Worm (Caenorhabditis elegans) whole organism, L1 larva: ENCODE results near the gene F35E8.2.

ENCODE experiments used
- aly-2 ChIP-seq: fragments of 150-350 bp; optimal IDR thresholded peaks from 2 replicates; lab custom pipeline; 2014; ENCODE audit warnings: missing biosample characterization, missing genetic modification characterization
- ceh-82 ChIP-seq, 3 experiments: fragments of 150-350 bp in 1 of 3; sonication (generic microtip) in 2 of 3; optimal IDR thresholded peaks; 2 replicates each; lab custom pipeline; 2014 to 2017; ENCODE audit warnings: missing biosample characterization in 3 of 3, missing genetic modification characterization in 3 of 3
- ces-1 ChIP-seq: fragments of 150-350 bp; optimal IDR thresholded peaks from 2 replicates; lab custom pipeline; 2014; ENCODE audit warnings: missing biosample characterization, missing genetic modification reagents, missing genetic modification characterization
- dpl-1 ChIP-seq, 3 experiments: fragments of 150-350 bp in 2 of 3; sonication (generic microtip) in 1 of 3; optimal IDR thresholded peaks; 2 replicates each; lab custom pipeline; 2014 to 2017; ENCODE audit warnings: missing biosample characterization in 3 of 3, missing genetic modification characterization in 3 of 3, missing genetic modification reagents in 3 of 3
- hlh-4 ChIP-seq: sonication (generic microtip); optimal IDR thresholded peaks from 2 replicates; lab custom pipeline; 2016; ENCODE audit warnings: mild to moderate bottlenecking, missing genetic modification characterization, missing compliant biosample characterization
- jun-1 ChIP-seq: fragments of 150-350 bp; optimal IDR thresholded peaks from 2 replicates; lab custom pipeline; 2014; ENCODE audit warnings: missing biosample characterization, missing genetic modification reagents, missing genetic modification characterization
- lin-15B ChIP-seq: fragments of 150-350 bp; sonication (generic microtip); optimal IDR thresholded peaks from 3 replicates; lab custom pipeline; 2014; ENCODE audit warnings: missing biosample characterization, missing genetic modification characterization
- lin-35 ChIP-seq, 2 experiments: fragments of 150-350 bp; optimal IDR thresholded peaks; 2 replicates each; lab custom pipeline; 2014; ENCODE audit warnings: missing biosample characterization in 2 of 2, missing genetic modification characterization in 2 of 2, missing genetic modification reagents in 2 of 2
- nhr-47 ChIP-seq: sonication (generic microtip); optimal IDR thresholded peaks from 2 replicates; lab custom pipeline; 2016; ENCODE audit warnings: mild to moderate bottlenecking, missing genetic modification characterization, moderate library complexity, missing compliant biosample characterization
- sptf-1 ChIP-seq: fragments of 150-350 bp; optimal IDR thresholded peaks from 2 replicates; lab custom pipeline; 2014; ENCODE audit warnings: missing biosample characterization, missing genetic modification characterization
- unc-62 ChIP-seq: fragments of 150-350 bp; optimal IDR thresholded peaks from 2 replicates; lab custom pipeline; 2014; ENCODE audit warnings: missing biosample characterization, missing genetic modification reagents, missing genetic modification characterization

- TF ChIP-seq aly-2 (tag; lab: Kevin White, UChicago) (no peak), ces-1 (GFP tag; lab: Kevin White, UChicago) (no peak), unc-62 (GFP tag; lab: Kevin White, UChicago) (no peak), ceh-82 (tag; optimal IDR thresholded peaks at IDR 0.05; lab: Kevin White, UChicago) (no peak), lin-35 (GFP tag; optimal IDR thresholded peaks at IDR 0.05; lab: Kevin White, UChicago) (no peak), dpl-1 (GFP tag; optimal IDR thresholded peaks at IDR 0.05; lab: Kevin White, UChicago) (no peak), nhr-47 (tag; lab: Kevin White, UChicago) (no peak), jun-1 (tag; lab: Kevin White, UChicago) (no peak), lin-15B (tag; lab: Kevin White, UChicago) (no peak), hlh-4 (tag; lab: Kevin White, UChicago) (no peak), sptf-1 (tag; lab: Kevin White, UChicago) (no peak)
These were observed 10.5 kb downstream of the F35E8.2 start, which contains the start of gene gst-38 for ce11 chrV:15915919-15916318.
